Worm (Caenorhabditis elegans) whole organism, young adult: ENCODE results near the gene C47D12.4.

Experiments
- B0035.1 ChIP-seq: sonication (generic microtip); optimal IDR thresholded peaks from 2 replicates; lab custom pipeline; 2016; ENCODE audit warnings: missing genetic modification characterization, mild to moderate bottlenecking, missing compliant biosample characterization, missing genotype, missing genetic modification reagents
- B0336.3 ChIP-seq: fragments of 200-800 bp; sonication (Bioruptor generic); IDR thresholded peaks from 2 replicates; pipeline ENCODE4 v1.3.6; 2022; ENCODE audit warnings: missing genetic modification characterization, missing compliant biosample characterization
- F10E7.11 ChIP-seq: sonication (generic microtip); optimal IDR thresholded peaks from 2 replicates; lab custom pipeline; 2017; ENCODE audit warnings: mild to moderate bottlenecking, missing genetic modification characterization, moderate library complexity, missing compliant biosample characterization
- F22D6.2 ChIP-seq: sonication (generic microtip); optimal IDR thresholded peaks from 2 replicates; lab custom pipeline; 2016; ENCODE audit warnings: mild to moderate bottlenecking, missing genetic modification characterization, missing compliant biosample characterization
- F39B2.1 ChIP-seq: fragments of 200-800 bp; sonication (Bioruptor generic); IDR thresholded peaks from 2 replicates; pipeline ENCODE4 v1.3.6; 2022; ENCODE audit warnings: missing genetic modification reagents, missing genetic modification characterization, missing compliant biosample characterization
- F55B11.4 ChIP-seq: sonication (generic microtip); optimal IDR thresholded peaks from 2 replicates; lab custom pipeline; 2016; ENCODE audit warnings: missing compliant biosample characterization, missing genetic modification characterization, borderline replicate concordance; ENCODE audit not compliant: insufficient read depth
- F57C9.4 ChIP-seq: sonication (generic microtip); optimal IDR thresholded peaks from 2 replicates; lab custom pipeline; 2017; ENCODE audit warnings: mild to moderate bottlenecking, missing genetic modification characterization, missing compliant biosample characterization
- K11D2.4 ChIP-seq: fragments of 200-800 bp; sonication (Bioruptor generic); IDR thresholded peaks from 2 replicates; pipeline ENCODE4 v1.3.6; 2022; ENCODE audit warnings: missing genetic modification reagents, missing genetic modification characterization, missing compliant biosample characterization
- K12H6.12 ChIP-seq: fragments of 200-800 bp; sonication (Bioruptor generic); optimal IDR thresholded peaks from 2 replicates; lab custom pipeline; 2018; ENCODE audit warnings: mild to moderate bottlenecking, missing genetic modification characterization, missing compliant biosample characterization
- T26A5.8 ChIP-seq: sonication (generic microtip); optimal IDR thresholded peaks from 2 replicates; lab custom pipeline; 2016; ENCODE audit warnings: missing genetic modification characterization, missing compliant biosample characterization
- Y53F4B.3 ChIP-seq: fragments of 200-800 bp; sonication (Bioruptor generic); IDR thresholded peaks from 2 replicates; pipeline ENCODE4 v1.3.6; 2022; ENCODE audit warnings: missing genetic modification reagents, missing genetic modification characterization, missing compliant biosample characterization
- Y95B8A.8 ChIP-seq: fragments of 200-800 bp; sonication (Bioruptor generic); IDR thresholded peaks from 2 replicates; pipeline ENCODE4 v1.3.6; 2022; ENCODE audit warnings: missing genetic modification reagents, missing genetic modification characterization, missing compliant biosample characterization
- akir-1 ChIP-seq: fragments of 200-800 bp; sonication (Bioruptor generic); optimal IDR thresholded peaks from 2 replicates; lab custom pipeline; 2018; ENCODE audit warnings: mild to moderate bottlenecking, missing genetic modification characterization, moderate library complexity, missing compliant biosample characterization
- attf-3 ChIP-seq: fragments of 200-800 bp; sonication (Bioruptor generic); conservative IDR thresholded peaks from 2 replicates; pipeline ENCODE4 v1.3.6; 2022; ENCODE audit warnings: missing genetic modification reagents, missing genetic modification characterization, missing compliant biosample characterization
- cebp-1 ChIP-seq, 2 experiments: fragments of 200-800 bp in 1 of 2; sonication (Bioruptor generic) in 1 of 2; sonication (generic microtip) in 1 of 2; IDR thresholded peaks in 1 of 2; optimal IDR thresholded peaks in 1 of 2; 2 replicates each; pipeline versions ENCODE4 v1.3.6 to Lab custom; 2017 to 2022; ENCODE audit warnings: missing compliant biosample characterization in 2 of 2, missing genetic modification characterization in 2 of 2, mild to moderate bottlenecking in 1 of 2, missing genetic modification reagents in 1 of 2, moderate library complexity in 1 of 2
- ceh-27 ChIP-seq: fragments of 200-800 bp; sonication (Bioruptor generic); optimal IDR thresholded peaks from 2 replicates; lab custom pipeline; 2018; ENCODE audit warnings: mild to moderate bottlenecking, missing genetic modification characterization, moderate library complexity, missing compliant biosample characterization
- ceh-58 ChIP-seq: fragments of 200-800 bp; sonication (Bioruptor generic); IDR thresholded peaks from 2 replicates; pipeline ENCODE4 v1.3.6; 2022; ENCODE audit warnings: missing genetic modification characterization, missing compliant biosample characterization
- dox-1 ChIP-seq: fragments of 200-800 bp; sonication (Bioruptor generic); IDR thresholded peaks from 2 replicates; pipeline ENCODE4 v1.3.6; 2022; ENCODE audit warnings: missing genetic modification reagents, missing genetic modification characterization, missing compliant biosample characterization
- dpl-1 ChIP-seq: fragments of 150-350 bp; optimal IDR thresholded peaks from 2 replicates; lab custom pipeline; 2014; ENCODE audit warnings: missing biosample characterization, missing genetic modification reagents, missing genetic modification characterization
- hlh-12 ChIP-seq: sonication (generic microtip); optimal IDR thresholded peaks from 2 replicates; lab custom pipeline; 2016; ENCODE audit warnings: missing genetic modification characterization, missing compliant biosample characterization
- hmg-1.2 ChIP-seq: fragments of 200-800 bp; sonication (Bioruptor generic); IDR thresholded peaks from 2 replicates; pipeline ENCODE4 v1.3.6; 2022; ENCODE audit warnings: missing genetic modification reagents, missing genetic modification characterization, missing compliant biosample characterization
- hmg-20 ChIP-seq: fragments of 200-800 bp; sonication (Bioruptor generic); IDR thresholded peaks from 2 replicates; pipeline ENCODE4 v1.3.6; 2022; ENCODE audit warnings: missing genetic modification reagents, missing genetic modification characterization, missing compliant biosample characterization
- lin-26 ChIP-seq: fragments of 200-800 bp; sonication (Bioruptor generic); IDR thresholded peaks from 2 replicates; pipeline ENCODE4 v1.3.6; 2022; ENCODE audit warnings: missing genetic modification reagents, missing genetic modification characterization, missing compliant biosample characterization
- lin-35 ChIP-seq, 3 experiments: fragments of 150-350 bp in 2 of 3; sonication (generic microtip) in 1 of 3; optimal IDR thresholded peaks; 2 replicates each; lab custom pipeline; 2014 to 2018; ENCODE audit warnings: missing biosample characterization in 3 of 3, missing genetic modification characterization in 3 of 3, missing genetic modification reagents in 3 of 3
- mel-28 ChIP-seq: sonication (generic microtip); optimal IDR thresholded peaks from 2 replicates; lab custom pipeline; 2016; ENCODE audit warnings: borderline replicate concordance, mild to moderate bottlenecking, missing genetic modification characterization, missing compliant biosample characterization
- nfyb-1 ChIP-seq: fragments of 200-800 bp; sonication (Bioruptor generic); IDR thresholded peaks from 2 replicates; pipeline ENCODE4 v1.3.6; 2022; ENCODE audit warnings: missing genetic modification reagents, missing genetic modification characterization, missing compliant biosample characterization
- nhr-179 ChIP-seq: sonication (generic microtip); optimal IDR thresholded peaks from 2 replicates; lab custom pipeline; 2016; ENCODE audit warnings: mild to moderate bottlenecking, missing genetic modification characterization, missing compliant biosample characterization
- nhr-27 ChIP-seq: fragments of 200-800 bp; sonication (Bioruptor generic); optimal IDR thresholded peaks from 2 replicates; lab custom pipeline; 2018; ENCODE audit warnings: mild to moderate bottlenecking, missing genetic modification characterization, moderate library complexity, missing compliant biosample characterization
- nhr-80 ChIP-seq: sonication (generic microtip); optimal IDR thresholded peaks from 2 replicates; lab custom pipeline; 2016; ENCODE audit warnings: missing genetic modification characterization, missing compliant biosample characterization
- rcor-1 ChIP-seq: fragments of 200-800 bp; sonication (Bioruptor generic); IDR thresholded peaks from 2 replicates; pipeline ENCODE4 v1.3.6; 2022; ENCODE audit warnings: missing genetic modification reagents, missing genetic modification characterization, missing compliant biosample characterization
- repo-1 ChIP-seq: sonication (generic microtip); optimal IDR thresholded peaks from 2 replicates; lab custom pipeline; 2017; ENCODE audit warnings: mild to moderate bottlenecking, missing genetic modification characterization, missing compliant biosample characterization
- rpc-1 ChIP-seq, 2 experiments: fragments of 150-350 bp in 1 of 2; sonication (generic microtip) in 1 of 2; optimal IDR thresholded peaks; 2 replicates each; lab custom pipeline; 2014 to 2018; ENCODE audit warnings: missing biosample characterization in 1 of 2, missing genetic modification characterization in 1 of 2, missing genetic modification reagents in 1 of 2, missing genotype in 1 of 2
- snpc-1.1 ChIP-seq: sonication (generic microtip); optimal IDR thresholded peaks from 2 replicates; lab custom pipeline; 2017; ENCODE audit warnings: missing genetic modification characterization, mild to moderate bottlenecking, missing compliant biosample characterization, antibody characterized with exemption, moderate library complexity, missing genotype, missing genetic modification reagents; ENCODE audit not compliant: insufficient read depth
- snpc-4 ChIP-seq, 5 experiments: fragments of 150-350 bp in 1 of 5; sonication (generic microtip) in 4 of 5; optimal IDR thresholded peaks; 2 replicates each; lab custom pipeline; 2014 to 2018; ENCODE audit warnings: missing genetic modification characterization in 5 of 5, missing biosample characterization in 3 of 5, antibody characterized with exemption in 2 of 5, mild to moderate bottlenecking in 2 of 5, missing compliant biosample characterization in 2 of 5, missing genotype in 2 of 5, moderate library complexity in 2 of 5, missing genetic modification reagents in 1 of 5
- tlf-1 ChIP-seq: fragments of 200-800 bp; sonication (Bioruptor generic); optimal IDR thresholded peaks from 2 replicates; lab custom pipeline; 2018; ENCODE audit warnings: mild to moderate bottlenecking, missing genetic modification characterization, missing compliant biosample characterization
- zfh-2 ChIP-seq: fragments of 200-800 bp; sonication (Bioruptor generic); conservative IDR thresholded peaks from 2 replicates; pipeline ENCODE4 v1.3.6; 2022; ENCODE audit warnings: missing genetic modification reagents, missing genetic modification characterization, missing compliant biosample characterization
- ztf-28 ChIP-seq: fragments of 200-800 bp; sonication (Bioruptor generic); IDR thresholded peaks from 2 replicates; pipeline ENCODE4 v1.3.6; 2022; ENCODE audit warnings: missing genetic modification reagents, missing genetic modification characterization, missing compliant biosample characterization
- ztf-3 ChIP-seq: fragments of 200-800 bp; sonication (Bioruptor generic); optimal IDR thresholded peaks from 2 replicates; lab custom pipeline; 2018; ENCODE audit warnings: mild to moderate bottlenecking, missing genetic modification characterization, missing compliant biosample characterization

Gene C47D12.4

DNA sequence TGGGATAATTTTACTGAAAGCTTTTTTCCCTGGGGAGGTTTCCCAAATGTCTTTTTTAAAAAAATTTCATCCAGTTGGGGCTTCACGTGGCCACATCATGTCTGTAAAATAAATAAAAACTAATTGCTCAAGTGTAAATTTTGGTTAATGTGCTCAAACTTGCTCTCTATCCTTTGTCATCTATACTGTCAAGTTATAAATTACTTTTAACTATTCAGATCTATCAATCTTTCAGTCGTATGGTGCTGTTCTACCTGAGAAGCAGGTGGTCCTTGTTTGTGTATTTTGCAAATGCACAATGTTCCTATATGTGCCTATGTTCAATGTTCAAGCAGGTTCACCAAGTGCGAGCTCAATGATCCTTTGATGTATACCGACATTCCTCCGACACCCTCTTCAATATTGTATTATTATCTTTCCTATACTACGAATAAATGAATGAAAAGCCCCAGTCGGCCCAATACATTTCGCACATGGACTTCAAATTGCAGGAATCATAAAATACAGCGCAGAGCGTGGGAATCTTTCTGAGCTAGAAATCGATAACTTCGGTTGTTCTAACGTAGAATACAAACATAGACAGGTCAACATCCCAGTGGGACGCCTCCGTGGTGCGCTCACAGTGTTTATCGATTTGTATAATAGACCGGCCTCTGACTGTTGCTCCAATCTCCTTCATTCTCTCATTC lies at the start of gene C47D12.4, which contains the start of gene sfxn-1.4:
C47D12.4 (plus strand) TSS at position 639 of the 689 bp plus-strand sequence.
sfxn-1.4 (minus strand) TSS at position 101 of the 689 bp plus-strand sequence.
- no peak for TF ChIP-seq T26A5.8 (tag; lab: Kevin White, UChicago)
- TF ChIP-seq mel-28 (tag; lab: Kevin White, UChicago): no peak
- TF ChIP-seq ceh-58 (GFP tag; lab: Robert Waterston, UW): no peak
- no peak for TF ChIP-seq tlf-1 (GFP tag; lab: Kevin White, UChicago)

- no peak for TF ChIP-seq F10E7.11 (tag; lab: Kevin White, UChicago)
- no peak for TF ChIP-seq hmg-20 (GFP tag; lab: Robert Waterston, UW)
- no peak for TF ChIP-seq K11D2.4 (GFP tag; lab: Robert Waterston, UW)
- peak; percentile 68 for TF ChIP-seq zfh-2
- TF ChIP-seq nfyb-1 (GFP tag; lab: Robert Waterston, UW): peak; percentile 34; the same call in 1 of the 2 replicates
- TF ChIP-seq snpc-1.1: no peak
- TF ChIP-seq snpc-4 (GFP tag; optimal IDR thresholded peaks at IDR 0.05; lab: Kevin White, UChicago): no peak
- TF ChIP-seq snpc-4 (tag; optimal IDR thresholded peaks at IDR 0.05; lab: Kevin White, UChicago): peak in 1 of 4 experiments; percentile 25
- TF ChIP-seq K12H6.12 (tag; lab: Kevin White, UChicago): peak; percentile 25
- TF ChIP-seq rcor-1 (GFP tag; lab: Robert Waterston, UW): peak; percentile 10; the same call in 1 of the 2 replicates
- TF ChIP-seq cebp-1 (GFP tag; IDR thresholded peaks at IDR 0.05; lab: Robert Waterston, UW): no peak
- TF ChIP-seq cebp-1 (tag; optimal IDR thresholded peaks at IDR 0.05; lab: Kevin White, UChicago): peak; percentile 46
- peak; percentile 19; the same call in 1 of the 2 replicates for TF ChIP-seq dox-1 (GFP tag; lab: Robert Waterston, UW)
- TF ChIP-seq nhr-179 (tag; lab: Kevin White, UChicago): no peak
- TF ChIP-seq ceh-27 (GFP tag; lab: Kevin White, UChicago): peak; percentile 21
- TF ChIP-seq hmg-1.2 (GFP tag; lab: Robert Waterston, UW): peak; percentile 70; the same call in 1 of the 2 replicates
- TF ChIP-seq mel-28 (tag; lab: Kevin White, UChicago): no peak
- peak in 1 of 3 experiments; percentile 19 for TF ChIP-seq lin-35 (GFP tag; optimal IDR thresholded peaks at IDR 0.05; lab: Kevin White, UChicago)
- TF ChIP-seq nhr-80 (tag; lab: Kevin White, UChicago): no peak
These were observed 48.9 kb upstream of the C47D12.4 start for ce11 chrII:11632689-11633088.

ce11 chrII:11633509-11633908 lies 48.1 kb upstream of the C47D12.4 start, which contains the start of gene din-1:
Gene din-1 (minus strand): TSS chrII:11633609.
- TF ChIP-seq lin-35 (GFP tag; optimal IDR thresholded peaks at IDR 0.05; lab: Kevin White, UChicago) (no peak), nhr-27 (no peak), rpc-1 (optimal IDR thresholded peaks at IDR 0.05; lab: Kevin White, UChicago) (no peak), rpc-1 (tag; optimal IDR thresholded peaks at IDR 0.05; lab: Kevin White, UChicago) (no peak), ceh-27 (GFP tag; lab: Kevin White, UChicago) (no peak), hmg-20 (GFP tag; lab: Robert Waterston, UW) (no peak)

DNA sequence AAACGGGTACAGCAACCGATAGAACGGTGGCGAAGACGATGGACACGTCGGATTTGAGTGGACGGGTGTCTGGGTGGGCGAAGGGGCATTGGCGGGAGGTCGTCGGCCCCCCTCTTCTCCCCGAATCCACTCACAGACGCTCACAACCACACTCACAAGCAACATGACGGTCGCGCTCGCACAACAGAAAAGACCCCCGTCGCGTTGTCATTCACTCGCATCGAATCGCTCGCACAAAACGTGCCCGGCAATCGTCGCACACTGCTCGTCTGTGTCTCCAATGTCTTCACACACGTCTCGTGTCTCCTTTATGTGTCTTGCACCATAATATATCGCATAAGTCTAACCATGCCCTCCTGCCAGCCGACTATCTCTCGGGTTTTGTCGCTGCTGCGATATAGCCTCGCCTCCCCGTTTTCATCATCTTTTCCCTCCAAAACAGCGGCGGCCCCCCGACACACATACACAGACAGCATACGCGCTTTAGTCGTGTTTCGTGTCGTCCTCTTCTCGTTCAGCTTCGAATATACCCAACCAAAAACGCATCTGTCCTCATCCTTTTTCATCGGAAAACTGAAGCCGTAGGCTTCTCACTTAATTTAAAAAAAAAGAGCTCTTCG lies 47.4 kb upstream of the C47D12.4 start:
- TF ChIP-seq Y53F4B.3 (GFP tag; lab: Robert Waterston, UW) (no peak), B0035.1 (tag; lab: Kevin White, UChicago) (peak; percentile 37), akir-1 (peak; percentile 5), hlh-12 (no peak), F39B2.1 (GFP tag; lab: Robert Waterston, UW) (no peak), lin-26 (GFP tag; lab: Robert Waterston, UW) (peak; percentile 63; the same call in 1 of the 2 replicates), F55B11.4 (no peak), repo-1 (tag; lab: Kevin White, UChicago) (peak; percentile 67), ztf-28 (GFP tag; lab: Robert Waterston, UW) (no peak), ztf-3 (no peak), F57C9.4 (tag; lab: Kevin White, UChicago) (no peak), dpl-1 (GFP tag; lab: Kevin White, UChicago) (no peak), lin-35 (GFP tag; optimal IDR thresholded peaks at IDR 0.05; lab: Kevin White, UChicago) (peak in 1 of 3 experiments; percentile 50), Y95B8A.8 (GFP tag; lab: Robert Waterston, UW) (no peak), B0336.3 (peak; percentile 75; the same call in 1 of the 2 replicates), attf-3 (0 out of 2 replicates have a peak, but pooled peaks have one; percentile 41), F22D6.2 (peak; percentile 31)
